Fruit fly (Drosophila melanogaster) whole organism, prepupa: ENCODE data around the gene firl.

Experiments
- CG4318 ChIP-seq: fragments of 200-800 bp; sonication (Bioruptor generic); optimal IDR thresholded peaks from 3 replicates; lab custom pipeline; 2017; ENCODE audit warnings: missing biosample characterization, mild to moderate bottlenecking, missing genetic modification characterization
- Ets96B ChIP-seq: fragments of 200-800 bp; optimal IDR thresholded peaks from 2 replicates; lab custom pipeline; 2019; ENCODE audit warnings: missing biosample characterization, mild to moderate bottlenecking, missing genetic modification characterization, moderate library complexity
- Met ChIP-seq: fragments of 200-800 bp; sonication (Bioruptor generic); optimal IDR thresholded peaks from 3 replicates; lab custom pipeline; 2016; ENCODE audit warnings: missing biosample characterization, missing genetic modification characterization
- lz ChIP-seq: fragments of 200-800 bp; sonication (Bioruptor generic); optimal IDR thresholded peaks from 3 replicates; lab custom pipeline; 2016; ENCODE audit warnings: missing biosample characterization, missing genetic modification characterization

dm6 chr2L:12078123-12078658 lies 11.6 kb upstream of the firl start:
- TF ChIP-seq Ets96B (tag; lab: Kevin White, UChicago) (no peak), lz (no peak), CG4318 (GFP tag; lab: Kevin White, UChicago) (no peak), Met (no peak)
